Worm (Caenorhabditis elegans) whole organism, midembryonic: ENCODE results near the gene C06G3.8.

Source experiments
- med-1 ChIP-seq: sonication (generic microtip); optimal IDR thresholded peaks from 2 replicates; lab custom pipeline; 2017; ENCODE audit warnings: missing genetic modification characterization, mild to moderate bottlenecking, missing compliant biosample characterization, antibody characterized with exemption, missing genetic modification reagents; ENCODE audit not compliant: insufficient read depth
- ref-1 ChIP-seq: fragments of 200-800 bp; sonication (Bioruptor generic); conservative IDR thresholded peaks from 2 replicates; pipeline ENCODE4 v1.3.6; 2022; ENCODE audit warnings: missing genetic modification reagents, missing genetic modification characterization, missing compliant biosample characterization
- ztf-29 ChIP-seq: fragments of 200-800 bp; sonication (Bioruptor generic); IDR thresholded peaks from 2 replicates; pipeline ENCODE4 v1.3.6; 2022; ENCODE audit warnings: missing genetic modification reagents, missing genetic modification characterization, missing compliant biosample characterization

DNA sequence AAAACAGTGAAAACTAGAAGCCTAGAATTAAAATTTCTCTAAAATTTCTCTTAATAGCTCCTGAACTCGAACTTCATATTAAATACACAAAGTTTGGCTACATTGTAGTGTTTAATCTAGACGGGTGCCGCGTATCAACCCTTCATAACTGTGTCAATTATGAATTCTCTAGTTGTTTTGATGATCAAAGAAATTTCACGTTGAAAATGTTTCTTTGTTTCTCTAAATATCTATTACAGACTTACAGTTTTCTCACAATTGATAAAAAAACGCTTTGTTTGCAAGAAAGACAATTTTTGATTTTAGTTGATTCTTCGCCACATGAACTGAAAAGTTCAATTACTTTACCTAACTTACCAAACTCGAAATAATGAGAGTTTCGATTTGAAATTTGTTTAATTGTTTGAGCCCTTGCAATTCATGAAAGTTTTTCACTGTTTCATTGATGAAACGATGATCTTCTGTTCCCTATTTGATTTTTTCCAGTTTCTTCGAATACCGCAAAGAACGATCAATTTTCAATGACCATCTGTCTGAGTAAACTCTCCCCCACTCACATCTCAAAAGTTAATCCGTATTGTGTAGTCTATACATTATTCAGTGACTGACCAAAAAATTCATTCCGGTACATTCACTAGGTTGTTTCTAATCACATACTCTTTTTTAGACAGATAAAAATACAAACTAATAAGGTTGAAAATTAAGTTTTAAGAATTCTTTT is 14.4 kb upstream of the C06G3.8 start:
- TF ChIP-seq med-1 (no peak), ref-1 (no peak), ztf-29 (GFP tag; lab: Robert Waterston, UW) (no peak)
